Fruit fly (Drosophila melanogaster) S2 (cell line): Measurements from ENCODE around the gene CG16826.
A peak's percentile ranks its signal among the peaks of the same experiment; 100 is the strongest.

Source experiments
- CG8478 ChIP-seq: fragments of >200 bp; optimal IDR thresholded peaks from 2 replicates; lab custom pipeline; 2018
- CTCF ChIP-seq, 2 experiments: fragments of >200 bp; optimal IDR thresholded peaks; 2 replicates each; lab custom pipeline; 2018

- TF ChIP-seq CTCF (optimal IDR thresholded peaks at IDR 0.05; lab: Kevin White, UChicago) (peak; percentile 61 to 71), CG8478 (lab: Kevin White, UChicago) (no peak)
Observed at dm6 chr2L:13325823-13326222, 21.8 kb upstream of the CG16826 start.
